Worm (Caenorhabditis elegans) whole organism, early embryonic: ENCODE measurements around the gene nep-13.

Source experiments
- B0310.2 ChIP-seq: sonication (generic microtip); optimal IDR thresholded peaks from 2 replicates; lab custom pipeline; 2016; ENCODE audit warnings: mild to moderate bottlenecking, missing genetic modification characterization, missing compliant biosample characterization
- ama-1 ChIP-seq: fragments of 150-350 bp; optimal IDR thresholded peaks from 2 replicates; lab custom pipeline; 2014
- ceh-13 ChIP-seq: fragments of 200-800 bp; sonication (Bioruptor generic); optimal IDR thresholded peaks from 2 replicates; lab custom pipeline; 2018; ENCODE audit warnings: mild to moderate bottlenecking, missing genetic modification characterization, missing compliant biosample characterization
- hmbx-1 ChIP-seq: sonication (generic microtip); optimal IDR thresholded peaks from 2 replicates; lab custom pipeline; 2016; ENCODE audit warnings: mild to moderate bottlenecking, missing genetic modification characterization, missing compliant biosample characterization
- scrt-1 ChIP-seq: fragments of 200-800 bp; sonication (Bioruptor generic); IDR thresholded peaks from 2 replicates; pipeline ENCODE4 v1.3.6; 2022; ENCODE audit warnings: missing genetic modification characterization, missing compliant biosample characterization

ce11 chrII:3247556-3247955 is 34.9 kb upstream of the nep-13 start:
- no peak for TF ChIP-seq ama-1 (lab: Kevin White, UChicago)
- TF ChIP-seq B0310.2 (tag; lab: Kevin White, UChicago), result no peak
- no peak for TF ChIP-seq scrt-1 (GFP tag; lab: Robert Waterston, UW)
- TF ChIP-seq ceh-13 (GFP tag; lab: Kevin White, UChicago), result no peak
- no peak for TF ChIP-seq hmbx-1 (tag; lab: Kevin White, UChicago)
